Fruit fly (Drosophila melanogaster) whole organism, adult: ENCODE results near the gene smal.

Experiments used
- CG11617 ChIP-seq: fragments of 200-800 bp; sonication (Bioruptor generic); optimal IDR thresholded peaks from 2 replicates; lab custom pipeline; 2017; ENCODE audit warnings: mild to moderate bottlenecking, missing biosample characterization, missing genetic modification reagents, missing genetic modification characterization
- CG12768 ChIP-seq: fragments of 200-800 bp; sonication (Bioruptor generic); optimal IDR thresholded peaks from 2 replicates; lab custom pipeline; 2017; ENCODE audit warnings: missing biosample characterization, missing genetic modification characterization, mild to moderate bottlenecking, moderate library complexity, missing genetic modification reagents
- CG33017 ChIP-seq: fragments of 200-800 bp; sonication (Bioruptor generic); optimal IDR thresholded peaks from 2 replicates; lab custom pipeline; 2018; ENCODE audit warnings: missing biosample characterization, mild to moderate bottlenecking, missing genetic modification characterization, moderate library complexity
- bab1 ChIP-seq: fragments of 200-800 bp; sonication (Bioruptor generic); optimal IDR thresholded peaks from 3 replicates; lab custom pipeline; 2019; ENCODE audit warnings: missing biosample characterization, mild to moderate bottlenecking, missing genetic modification characterization, moderate library complexity
- ovo ChIP-seq: fragments of 200-800 bp; sonication (Bioruptor generic); optimal IDR thresholded peaks from 2 replicates; lab custom pipeline; 2016; ENCODE audit warnings: missing biosample characterization, missing genetic modification characterization

DNA sequence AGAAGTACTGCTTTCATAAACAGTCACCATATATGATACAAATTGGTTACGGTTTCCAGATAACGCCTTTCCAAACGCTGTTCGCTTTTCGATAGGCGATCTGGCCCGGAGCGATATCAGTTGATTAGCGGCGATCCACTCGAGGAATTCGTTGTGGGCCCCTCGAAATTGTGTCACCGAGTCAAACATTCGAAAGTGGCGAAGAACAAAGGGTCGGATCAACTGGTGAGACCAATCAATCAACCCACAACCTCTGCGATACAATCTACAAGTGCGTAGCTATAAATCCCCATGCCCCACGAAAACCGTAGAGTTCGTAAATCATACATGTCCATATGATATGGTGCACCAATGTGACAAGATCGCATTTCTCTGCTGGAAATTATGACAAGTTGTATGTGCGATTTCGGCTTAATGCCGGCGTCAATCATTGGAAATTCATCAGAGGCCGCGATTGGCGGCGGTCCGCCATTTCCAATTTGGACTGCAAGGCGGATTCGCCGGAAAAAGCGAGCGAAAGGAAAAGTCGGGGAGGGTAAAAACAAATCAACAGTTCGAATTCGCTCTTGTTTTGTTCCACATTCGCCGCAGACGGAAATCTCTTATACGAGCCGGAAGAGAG lies 704 bp upstream of the smal start:
- no peak for TF ChIP-seq CG33017
- TF ChIP-seq ovo, result no peak
- TF ChIP-seq CG12768, result no peak
- no peak for TF ChIP-seq CG11617
- no peak for TF ChIP-seq bab1 (GFP tag; lab: Kevin White, UChicago)
